Worm (Caenorhabditis elegans): ENCODE data around the gene swt-6.

- TF ChIP-seq fos-1 (tag; optimal IDR thresholded peaks at IDR 0.05), result no peak
- TF ChIP-seq nhr-12 (tag; optimal IDR thresholded peaks at IDR 0.05), result no peak
- TF ChIP-seq nhr-76 (tag; optimal IDR thresholded peaks at IDR 0.05), result no peak
- TF ChIP-seq nhr-67 (tag; optimal IDR thresholded peaks at IDR 0.05), result no peak
Observed at ce11 chrV:13984828-13985227, 30.7 kb downstream of the swt-6 start, which contains the start of gene end-1.
